Worm (Caenorhabditis elegans) whole organism, L4/young adult: ENCODE results near the gene cpt-2.

Source experiments
- W03F9.2 ChIP-seq: fragments of 150-350 bp; optimal IDR thresholded peaks from 2 replicates; lab custom pipeline; 2014; ENCODE audit warnings: missing biosample characterization, missing genetic modification characterization
- dao-5 ChIP-seq: sonication (generic microtip); optimal IDR thresholded peaks from 2 replicates; lab custom pipeline; 2016; ENCODE audit warnings: missing genotype, missing genetic modification characterization, moderate library complexity, missing compliant biosample characterization
- him-1 ChIP-seq: sonication (generic microtip); optimal IDR thresholded peaks from 2 replicates; lab custom pipeline; 2016; ENCODE audit warnings: missing genotype, missing genetic modification reagents, missing genetic modification characterization, missing compliant biosample characterization

- TF ChIP-seq dao-5 (tag; lab: Kevin White, UChicago) (no peak), W03F9.2 (tag; lab: Kevin White, UChicago) (no peak), him-1 (tag; lab: Kevin White, UChicago) (no peak)
These were observed 4.7 kb upstream of the cpt-2 start for ce11 chrIV:11174772-11175171.
